Worm (Caenorhabditis elegans): ENCODE results near the gene pqn-65.

The pqn-65 gene

DNA sequence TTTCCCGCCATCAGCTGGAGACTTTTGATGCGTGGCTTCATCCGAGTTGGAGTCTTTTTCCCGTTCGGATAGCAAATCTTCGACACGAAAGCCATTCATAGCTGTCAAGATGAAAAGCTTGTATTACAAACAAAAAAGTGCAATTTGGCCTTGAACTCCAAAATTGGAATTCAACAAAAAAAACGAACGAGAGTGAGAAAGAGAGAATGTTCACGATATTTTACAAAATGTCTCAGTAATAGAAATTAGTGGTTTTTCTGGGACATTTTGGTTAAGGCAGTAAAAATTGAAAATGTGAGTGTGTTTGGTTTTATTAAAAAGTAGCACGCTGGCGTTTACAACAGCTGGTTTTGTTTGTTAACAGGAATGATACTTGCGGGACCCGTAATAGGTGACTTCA lies 34.6 kb upstream of the pqn-65 start, which contains the start of gene ceh-1:
Gene ceh-1 (minus strand): TSS at position 101 of the 400 bp plus-strand sequence.
- TF ChIP-seq lir-1 (GFP tag; conservative IDR thresholded peaks at IDR 0.05): no peak
- TF ChIP-seq ceh-91 (GFP tag; IDR thresholded peaks at IDR 0.05): no peak
- TF ChIP-seq B0019.2 (GFP tag; conservative IDR thresholded peaks at IDR 0.05): no peak
- TF ChIP-seq Y79H2A.3 (GFP tag; conservative IDR thresholded peaks at IDR 0.05): no peak
- no peak for TF ChIP-seq F57A8.1 (GFP tag; optimal IDR thresholded peaks at IDR 0.05)
- no peak for TF ChIP-seq ztf-6 (GFP tag; IDR thresholded peaks at IDR 0.05)
- TF ChIP-seq madf-10 (tag; optimal IDR thresholded peaks at IDR 0.05): no peak
- no peak for TF ChIP-seq hlh-26 (GFP tag; conservative IDR thresholded peaks at IDR 0.05)
- no peak for TF ChIP-seq ztf-28 (GFP tag; IDR thresholded peaks at IDR 0.05)
- no peak for TF ChIP-seq unc-62 (GFP tag; optimal IDR thresholded peaks at IDR 0.05)
- no peak for TF ChIP-seq sea-2 (GFP tag; IDR thresholded peaks at IDR 0.05)
- TF ChIP-seq aptf-3 (GFP tag; IDR thresholded peaks at IDR 0.05): no peak

DNA sequence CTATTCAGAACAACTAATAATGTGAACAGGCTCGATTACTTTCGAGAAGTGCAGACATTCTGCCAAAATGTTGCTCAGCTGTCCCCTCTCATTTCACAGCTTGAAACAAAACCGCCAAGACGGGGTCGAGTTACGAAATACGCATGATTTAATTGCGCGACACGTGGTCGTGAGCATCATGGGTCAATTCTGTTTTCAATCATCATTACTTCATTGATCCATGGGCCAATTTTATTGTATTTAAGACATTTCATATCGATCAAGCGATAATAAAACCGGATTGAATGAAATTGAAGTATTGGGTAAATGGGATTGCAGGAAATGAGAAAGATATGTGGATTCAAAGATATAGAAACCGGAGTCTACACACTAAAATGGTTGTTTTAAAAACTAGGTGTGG lies 33.5 kb upstream of the pqn-65 start:
- TF ChIP-seq ztf-22 (GFP tag; optimal IDR thresholded peaks at IDR 0.05) (no peak), snpc-1.3 (tag; optimal IDR thresholded peaks at IDR 0.05; ENCODE audit: insufficient read depth) (no peak), lin-26 (GFP tag; IDR thresholded peaks at IDR 0.05) (no peak), mel-28 (tag; optimal IDR thresholded peaks at IDR 0.05; ENCODE audit: borderline replicate concordance) (no peak), F55B11.4 (tag; optimal IDR thresholded peaks at IDR 0.05; ENCODE audit: borderline replicate concordance, insufficient read depth) (no peak), K12H6.12 (tag; optimal IDR thresholded peaks at IDR 0.05) (no peak), T07F8.4 (tag; optimal IDR thresholded peaks at IDR 0.05) (no peak), F52B5.7 (tag; optimal IDR thresholded peaks at IDR 0.05) (no peak), fkh-3 (tag; optimal IDR thresholded peaks at IDR 0.05) (no peak), F22D6.2 (tag; optimal IDR thresholded peaks at IDR 0.05) (no peak), attf-3 (GFP tag; conservative IDR thresholded peaks at IDR 0.05) (no peak), hmg-20 (GFP tag; IDR thresholded peaks at IDR 0.05) (no peak), Y53G8AR.9 (GFP tag; conservative IDR thresholded peaks at IDR 0.05) (no peak), ztf-28 (GFP tag; IDR thresholded peaks at IDR 0.05) (no peak)

DNA sequence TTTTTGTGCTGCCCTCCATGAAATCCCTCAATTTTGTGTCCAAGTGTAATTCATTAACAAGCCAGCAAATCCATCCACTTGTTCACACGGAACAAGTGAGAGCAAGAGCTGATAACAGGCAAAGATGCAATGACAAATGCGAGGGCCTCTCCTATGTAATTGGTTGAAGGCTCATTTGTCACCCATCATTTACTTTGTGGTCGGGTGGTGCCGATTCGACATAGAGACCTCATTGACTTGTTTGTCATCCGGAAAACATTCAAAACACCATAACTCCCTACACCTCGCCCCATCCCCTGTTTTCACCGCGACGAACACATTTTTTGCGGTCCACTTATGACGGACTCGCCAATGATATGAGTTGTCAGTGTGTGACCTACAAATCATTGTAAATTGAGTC lies 32.0 kb upstream of the pqn-65 start:
- 0 out of 2 replicates have a peak, but pooled peaks have one; percentile 55 for TF ChIP-seq bed-1 (GFP tag; IDR thresholded peaks at IDR 0.05)
- TF ChIP-seq F10E7.11 (tag; optimal IDR thresholded peaks at IDR 0.05): no peak
- no peak for TF ChIP-seq lin-26 (GFP tag; IDR thresholded peaks at IDR 0.05)

DNA sequence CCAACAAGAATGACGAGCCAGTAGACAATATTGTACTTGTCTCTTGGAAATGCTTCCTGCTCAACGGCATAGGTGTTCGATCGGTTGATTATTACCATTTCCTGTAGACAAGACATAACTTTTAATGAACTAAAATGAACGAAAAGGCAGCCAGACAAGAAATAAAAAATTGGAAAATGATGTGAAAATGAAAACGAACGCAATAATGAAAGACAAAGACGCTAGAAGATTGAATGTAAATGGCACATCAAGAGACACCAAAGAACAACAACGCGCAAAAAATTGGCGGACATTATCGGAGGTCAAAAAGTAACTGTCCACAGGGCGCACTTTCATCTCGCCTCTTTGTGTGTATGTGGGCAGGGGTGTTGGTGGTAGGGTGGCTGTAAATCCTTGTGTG lies 29.7 kb upstream of the pqn-65 start, which contains the start of gene ent-5:
Gene ent-5 (minus strand): TSS at position 101 of the 400 bp plus-strand sequence.
- peak; percentile 33 for TF ChIP-seq efl-1 (GFP tag; optimal IDR thresholded peaks at IDR 0.05)
- TF ChIP-seq zfh-2 (GFP tag; conservative IDR thresholded peaks at IDR 0.05): no peak
- TF ChIP-seq ztf-25 (GFP tag; IDR thresholded peaks at IDR 0.05): no peak
- no peak for TF ChIP-seq B0035.1 (tag; optimal IDR thresholded peaks at IDR 0.05)
- TF ChIP-seq nhr-27 (tag; optimal IDR thresholded peaks at IDR 0.05): no peak
- TF ChIP-seq K11D2.4 (GFP tag; IDR thresholded peaks at IDR 0.05): no peak
- TF ChIP-seq T07F8.4 (tag; optimal IDR thresholded peaks at IDR 0.05): no peak
- TF ChIP-seq attf-6 (GFP tag; IDR thresholded peaks at IDR 0.05): no peak
